Worm (Caenorhabditis elegans): ENCODE results near the gene cest-13.
A peak's percentile ranks its signal among the peaks of the same experiment; 100 is the strongest.

cest-13 gene

DNA sequence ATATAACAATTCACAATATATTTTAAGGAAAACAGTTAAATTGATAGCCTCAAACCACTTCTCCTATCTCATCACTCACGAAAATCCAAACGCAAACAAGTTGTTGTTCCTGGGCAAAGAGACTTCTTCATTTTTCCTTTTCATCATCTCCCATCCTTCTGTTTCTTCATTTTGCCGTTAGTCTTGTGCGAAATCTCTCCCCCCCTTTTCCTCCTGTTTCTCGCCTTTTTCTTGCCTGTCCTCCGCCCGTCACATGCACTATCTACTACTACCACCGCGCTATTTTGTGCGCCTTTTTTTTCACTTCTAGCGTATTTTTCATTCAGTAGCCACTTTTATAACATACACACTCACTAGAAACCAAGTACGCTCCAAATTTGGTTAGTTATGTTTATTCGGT, 5.5 kb upstream of the cest-13 start:
- TF ChIP-seq mef-2 (tag; optimal IDR thresholded peaks at IDR 0.05) (no peak), pag-3 (tag; optimal IDR thresholded peaks at IDR 0.05; ENCODE audit: borderline replicate concordance, insufficient read depth) (no peak), unc-98 (GFP tag; IDR thresholded peaks at IDR 0.05) (no peak), tbx-2 (tag; optimal IDR thresholded peaks at IDR 0.05) (peak; percentile 6), egl-27 (tag; optimal IDR thresholded peaks at IDR 0.05) (no peak), grh-1 (GFP tag; IDR thresholded peaks at IDR 0.05) (no peak), lin-15B (tag; optimal IDR thresholded peaks at IDR 0.05) (no peak), aha-1 (tag; optimal IDR thresholded peaks at IDR 0.05) (no peak), blmp-1 (tag; optimal IDR thresholded peaks at IDR 0.05) (peak; percentile 82), hpl-2 (GFP tag; optimal IDR thresholded peaks at IDR 0.05) (no peak), ceh-8 (GFP tag; optimal IDR thresholded peaks at IDR 0.05) (no peak), nhr-28 (tag; optimal IDR thresholded peaks at IDR 0.05) (no peak), egl-13 (tag; optimal IDR thresholded peaks at IDR 0.05) (no peak), aly-2 (tag; optimal IDR thresholded peaks at IDR 0.05) (no peak), ama-1 (optimal IDR thresholded peaks at IDR 0.05) (no peak), elt-3 (tag; optimal IDR thresholded peaks at IDR 0.05) (peak in 2 of 6 experiments; percentile 17 to 29), hlh-4 (tag; optimal IDR thresholded peaks at IDR 0.05) (no peak), ceh-90 (tag; optimal IDR thresholded peaks at IDR 0.05) (no peak), lsy-2 (tag; optimal IDR thresholded peaks at IDR 0.05) (peak in 1 of 2 experiments; percentile 25), xbp-1 (tag; optimal IDR thresholded peaks at IDR 0.05) (peak; percentile 37), isw-1 (GFP tag; IDR thresholded peaks at IDR 0.05) (no peak), nhr-11 (tag; optimal IDR thresholded peaks at IDR 0.05) (no peak), rnt-1 (tag; optimal IDR thresholded peaks at IDR 0.05) (peak; percentile 25), pqm-1 (tag; optimal IDR thresholded peaks at IDR 0.05) (no peak), fkh-10 (GFP tag; optimal IDR thresholded peaks at IDR 0.05) (no peak), sox-4 (tag; optimal IDR thresholded peaks at IDR 0.05) (no peak), nhr-20 (tag; optimal IDR thresholded peaks at IDR 0.05) (peak; percentile 66), nhr-237 (tag; optimal IDR thresholded peaks at IDR 0.05) (no peak), lin-39 (tag; optimal IDR thresholded peaks at IDR 0.05) (no peak), zag-1 (tag; optimal IDR thresholded peaks at IDR 0.05) (no peak), elt-2 (tag; optimal IDR thresholded peaks at IDR 0.05) (no peak), vab-15 (tag; optimal IDR thresholded peaks at IDR 0.05) (no peak), pax-3 (tag; optimal IDR thresholded peaks at IDR 0.05) (no peak), mdl-1 (tag; optimal IDR thresholded peaks at IDR 0.05) (peak in 1 of 2 experiments; percentile 25), nhr-76 (tag; optimal IDR thresholded peaks at IDR 0.05) (no peak), C04F5.9 (tag; optimal IDR thresholded peaks at IDR 0.05) (no peak), snu-23 (GFP tag; optimal IDR thresholded peaks at IDR 0.05) (peak; percentile 71), zip-4 (GFP tag; optimal IDR thresholded peaks at IDR 0.05) (no peak), fkh-4 (tag; optimal IDR thresholded peaks at IDR 0.05; ENCODE audit: borderline replicate concordance) (no peak), nhr-47 (tag; optimal IDR thresholded peaks at IDR 0.05) (peak; percentile 52), jun-1 (tag; optimal IDR thresholded peaks at IDR 0.05) (peak; percentile 15), snpc-4 (tag; optimal IDR thresholded peaks at IDR 0.05) (no peak), unc-86 (tag; optimal IDR thresholded peaks at IDR 0.05) (no peak), unc-130 (tag; optimal IDR thresholded peaks at IDR 0.05) (peak; percentile 46), ceh-88 (GFP tag; IDR thresholded peaks at IDR 0.05) (no peak), F16B12.6 (tag; optimal IDR thresholded peaks at IDR 0.05) (no peak), fkh-8 (tag; optimal IDR thresholded peaks at IDR 0.05) (no peak), dpl-1 (GFP tag; optimal IDR thresholded peaks at IDR 0.05) (peak in 1 of 3 experiments; percentile 6), nhr-84 (tag; optimal IDR thresholded peaks at IDR 0.05) (no peak), ceh-63 (GFP tag; optimal IDR thresholded peaks at IDR 0.05) (no peak), ceh-82 (tag; optimal IDR thresholded peaks at IDR 0.05) (peak in 2 of 3 experiments; percentile 17 to 27), ets-5 (GFP tag; IDR thresholded peaks at IDR 0.05) (no peak), swsn-7 (tag; optimal IDR thresholded peaks at IDR 0.05) (peak; percentile 32), C16A3.4 (tag; optimal IDR thresholded peaks at IDR 0.05) (no peak), ztf-4 (tag; optimal IDR thresholded peaks at IDR 0.05) (no peak)

Measured in whole organism, L1 larva.